Worm (Caenorhabditis elegans) whole organism, L1 larva: ENCODE measurements around the gene T16G12.4.
A peak's percentile ranks its signal among the peaks of the same experiment; 100 is the strongest.

Experiments
- C34B4.2 ChIP-seq: sonication (generic microtip); optimal IDR thresholded peaks from 2 replicates; lab custom pipeline; 2017; ENCODE audit warnings: mild to moderate bottlenecking, missing genetic modification characterization, missing compliant biosample characterization
- F16B12.6 ChIP-seq: fragments of 150-350 bp; optimal IDR thresholded peaks from 2 replicates; lab custom pipeline; 2014; ENCODE audit warnings: missing biosample characterization, missing genetic modification characterization
- Y116A8C.19 ChIP-seq: sonication (generic microtip); optimal IDR thresholded peaks from 2 replicates; lab custom pipeline; 2016; ENCODE audit warnings: missing compliant biosample characterization, missing genetic modification characterization, borderline replicate concordance
- aha-1 ChIP-seq: fragments of 150-350 bp; optimal IDR thresholded peaks from 2 replicates; lab custom pipeline; 2014; ENCODE audit warnings: missing biosample characterization, missing genetic modification characterization
- alr-1 ChIP-seq: fragments of 200-800 bp; sonication (Bioruptor generic); optimal IDR thresholded peaks from 2 replicates; lab custom pipeline; 2018; ENCODE audit warnings: borderline replicate concordance, mild to moderate bottlenecking, missing genetic modification characterization, missing compliant biosample characterization
- ama-1 ChIP-seq: fragments of 150-350 bp; optimal IDR thresholded peaks from 2 replicates; lab custom pipeline; 2014
- ceh-63 ChIP-seq: fragments of 200-800 bp; sonication (Bioruptor generic); optimal IDR thresholded peaks from 2 replicates; lab custom pipeline; 2018; ENCODE audit warnings: mild to moderate bottlenecking, missing genetic modification characterization, missing compliant biosample characterization
- ceh-8 ChIP-seq: fragments of 200-800 bp; sonication (Bioruptor generic); optimal IDR thresholded peaks from 2 replicates; lab custom pipeline; 2018; ENCODE audit warnings: mild to moderate bottlenecking, missing genetic modification characterization, moderate library complexity, missing compliant biosample characterization
- ceh-82 ChIP-seq, 3 experiments: fragments of 150-350 bp in 1 of 3; sonication (generic microtip) in 2 of 3; optimal IDR thresholded peaks; 2 replicates each; lab custom pipeline; 2014 to 2017; ENCODE audit warnings: missing biosample characterization in 3 of 3, missing genetic modification characterization in 3 of 3
- ceh-90 ChIP-seq: sonication (generic microtip); optimal IDR thresholded peaks from 2 replicates; lab custom pipeline; 2016; ENCODE audit warnings: missing genetic modification characterization, missing compliant biosample characterization
- ces-1 ChIP-seq: fragments of 150-350 bp; optimal IDR thresholded peaks from 2 replicates; lab custom pipeline; 2014; ENCODE audit warnings: missing biosample characterization, missing genetic modification reagents, missing genetic modification characterization
- egl-27 ChIP-seq, 2 experiments: fragments of 150-350 bp in 1 of 2; sonication (generic microtip); optimal IDR thresholded peaks; 3 replicates each; lab custom pipeline; 2017 to 2018; ENCODE audit warnings: missing biosample characterization in 2 of 2, missing genetic modification characterization in 2 of 2, missing genetic modification reagents in 2 of 2
- elt-3 ChIP-seq, 6 experiments: fragments of 150-350 bp in 1 of 6; sonication (generic microtip); optimal IDR thresholded peaks; 2 replicates each; lab custom pipeline; 2017 to 2018; ENCODE audit warnings: missing biosample characterization in 6 of 6, missing genetic modification characterization in 6 of 6, inconsistent platforms in 1 of 6
- ets-5 ChIP-seq: fragments of 200-800 bp; sonication (Bioruptor generic); IDR thresholded peaks from 2 replicates; pipeline ENCODE4 v1.3.6; 2022; ENCODE audit warnings: missing genetic modification characterization, missing compliant biosample characterization
- fkh-10 ChIP-seq: sonication (generic microtip); optimal IDR thresholded peaks from 2 replicates; lab custom pipeline; 2017; ENCODE audit warnings: missing biosample characterization, missing genetic modification reagents, missing genetic modification characterization
- fkh-4 ChIP-seq: sonication (generic microtip); optimal IDR thresholded peaks from 2 replicates; lab custom pipeline; 2016; ENCODE audit warnings: missing compliant biosample characterization, missing genetic modification characterization, borderline replicate concordance
- fkh-8 ChIP-seq: sonication (generic microtip); optimal IDR thresholded peaks from 2 replicates; lab custom pipeline; 2016; ENCODE audit warnings: mild to moderate bottlenecking, missing genetic modification characterization, missing compliant biosample characterization
- fos-1 ChIP-seq: fragments of 150-350 bp; optimal IDR thresholded peaks from 2 replicates; lab custom pipeline; 2014; ENCODE audit warnings: missing biosample characterization, missing genetic modification characterization
- grh-1 ChIP-seq: fragments of 200-800 bp; sonication (Bioruptor generic); IDR thresholded peaks from 2 replicates; pipeline ENCODE4 v1.3.6; 2022; ENCODE audit warnings: missing genetic modification reagents, missing genetic modification characterization, missing compliant biosample characterization
- lin-13 ChIP-seq: fragments of 150-350 bp; optimal IDR thresholded peaks from 2 replicates; lab custom pipeline; 2014; ENCODE audit warnings: missing biosample characterization, missing genetic modification reagents, missing genetic modification characterization
- lin-39 ChIP-seq: fragments of 150-350 bp; optimal IDR thresholded peaks from 2 replicates; lab custom pipeline; 2014; ENCODE audit warnings: missing biosample characterization, missing genetic modification reagents, missing genetic modification characterization
- lir-3 ChIP-seq: sonication (generic microtip); optimal IDR thresholded peaks from 2 replicates; lab custom pipeline; 2016; ENCODE audit warnings: mild to moderate bottlenecking, missing genetic modification characterization, moderate library complexity, missing compliant biosample characterization; ENCODE audit not compliant: poor library complexity
- lsy-2 ChIP-seq, 2 experiments: fragments of 150-350 bp; optimal IDR thresholded peaks; 2 replicates each; lab custom pipeline; 2014; ENCODE audit warnings: missing biosample characterization in 2 of 2, missing genetic modification characterization in 2 of 2
- mab-9 ChIP-seq: fragments of 200-800 bp; sonication (Bioruptor generic); IDR thresholded peaks from 2 replicates; pipeline ENCODE4 v1.3.6; 2022; ENCODE audit warnings: missing genetic modification reagents, missing genetic modification characterization, missing compliant biosample characterization
- mef-2 ChIP-seq: fragments of 150-350 bp; optimal IDR thresholded peaks from 2 replicates; lab custom pipeline; 2014; ENCODE audit warnings: missing biosample characterization, missing genetic modification characterization
- nhr-11 ChIP-seq: fragments of 150-350 bp; optimal IDR thresholded peaks from 2 replicates; lab custom pipeline; 2014; ENCODE audit warnings: missing biosample characterization, missing genetic modification characterization
- nhr-12 ChIP-seq: sonication (generic microtip); optimal IDR thresholded peaks from 2 replicates; lab custom pipeline; 2017; ENCODE audit warnings: missing biosample characterization, missing genetic modification characterization
- nhr-47 ChIP-seq: sonication (generic microtip); optimal IDR thresholded peaks from 2 replicates; lab custom pipeline; 2016; ENCODE audit warnings: mild to moderate bottlenecking, missing genetic modification characterization, moderate library complexity, missing compliant biosample characterization
- nhr-71 ChIP-seq: sonication (generic microtip); optimal IDR thresholded peaks from 2 replicates; lab custom pipeline; 2016; ENCODE audit warnings: mild to moderate bottlenecking, missing genetic modification characterization, moderate library complexity, missing compliant biosample characterization
- nhr-85 ChIP-seq: sonication (generic microtip); peaks from one replicate; lab custom pipeline; 2016; ENCODE audit warnings: missing genetic modification characterization, inconsistent platforms, missing compliant biosample characterization
- pag-3 ChIP-seq: sonication (generic microtip); optimal IDR thresholded peaks from 2 replicates; lab custom pipeline; 2017; ENCODE audit warnings: missing genetic modification characterization, mild to moderate bottlenecking, missing compliant biosample characterization, antibody characterized with exemption, borderline replicate concordance; ENCODE audit not compliant: insufficient read depth
- pax-3 ChIP-seq: fragments of 200-800 bp; sonication (Bioruptor generic); optimal IDR thresholded peaks from 2 replicates; lab custom pipeline; 2018; ENCODE audit warnings: mild to moderate bottlenecking, missing genetic modification characterization, moderate library complexity, missing compliant biosample characterization
- snpc-4 ChIP-seq: fragments of 150-350 bp; optimal IDR thresholded peaks from 2 replicates; lab custom pipeline; 2014; ENCODE audit warnings: missing biosample characterization, missing genetic modification characterization
- snu-23 ChIP-seq: sonication (generic microtip); optimal IDR thresholded peaks from 2 replicates; lab custom pipeline; 2016; ENCODE audit warnings: missing genetic modification characterization, missing compliant biosample characterization
- sptf-1 ChIP-seq: fragments of 150-350 bp; optimal IDR thresholded peaks from 2 replicates; lab custom pipeline; 2014; ENCODE audit warnings: missing biosample characterization, missing genetic modification characterization
- unc-30 ChIP-seq: sonication (generic microtip); optimal IDR thresholded peaks from 2 replicates; lab custom pipeline; 2017; ENCODE audit warnings: missing biosample characterization, missing genetic modification characterization
- unc-62 ChIP-seq: fragments of 150-350 bp; optimal IDR thresholded peaks from 2 replicates; lab custom pipeline; 2014; ENCODE audit warnings: missing biosample characterization, missing genetic modification reagents, missing genetic modification characterization
- unc-98 ChIP-seq: fragments of 200-800 bp; sonication (Bioruptor generic); IDR thresholded peaks from 2 replicates; pipeline ENCODE4 v1.3.6; 2022; ENCODE audit warnings: missing genetic modification characterization, missing compliant biosample characterization
- zip-4 ChIP-seq: fragments of 200-800 bp; sonication (Bioruptor generic); optimal IDR thresholded peaks from 2 replicates; lab custom pipeline; 2018; ENCODE audit warnings: mild to moderate bottlenecking, missing genetic modification characterization, moderate library complexity, missing compliant biosample characterization
- ztf-11 ChIP-seq, 2 experiments: sonication (generic microtip); optimal IDR thresholded peaks; 2 replicates each; lab custom pipeline; 2016 to 2017; ENCODE audit warnings: missing genetic modification characterization in 2 of 2, missing biosample characterization in 1 of 2, missing compliant biosample characterization in 1 of 2
- ztf-4 ChIP-seq: fragments of 150-350 bp; optimal IDR thresholded peaks from 2 replicates; lab custom pipeline; 2014; ENCODE audit warnings: missing biosample characterization, missing genetic modification characterization

The T16G12.4 gene

DNA sequence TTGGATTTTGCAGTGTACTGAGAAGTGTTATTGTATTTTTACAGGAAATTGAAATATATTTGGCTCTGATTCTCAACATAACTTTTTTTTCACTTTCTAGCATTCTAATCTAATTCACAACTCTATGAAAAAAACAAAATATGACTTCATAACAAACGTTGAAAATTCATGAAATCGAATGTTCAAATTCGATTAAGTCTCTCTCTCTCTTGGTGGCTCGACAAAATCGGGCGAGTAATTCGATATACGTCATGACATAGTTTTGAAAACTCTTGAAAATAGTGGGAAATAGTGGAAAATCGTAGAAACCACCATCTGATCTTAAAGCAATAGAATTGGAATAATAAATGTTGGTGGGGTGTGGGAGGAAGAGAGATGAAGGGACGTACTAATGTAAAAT is 39.6 kb upstream of the T16G12.4 start:
- TF ChIP-seq fkh-10 (GFP tag; lab: Kevin White, UChicago) (no peak), ceh-8 (GFP tag; lab: Kevin White, UChicago) (peak; percentile 43), snpc-4 (peak; percentile 25), mef-2 (no peak), nhr-47 (tag; lab: Kevin White, UChicago) (no peak), ceh-90 (tag; lab: Kevin White, UChicago) (no peak), fkh-8 (tag; lab: Kevin White, UChicago) (peak; percentile 6), elt-3 (tag; optimal IDR thresholded peaks at IDR 0.05; lab: Kevin White, UChicago) (no peak), sptf-1 (tag; lab: Kevin White, UChicago) (no peak), C34B4.2 (no peak)

DNA sequence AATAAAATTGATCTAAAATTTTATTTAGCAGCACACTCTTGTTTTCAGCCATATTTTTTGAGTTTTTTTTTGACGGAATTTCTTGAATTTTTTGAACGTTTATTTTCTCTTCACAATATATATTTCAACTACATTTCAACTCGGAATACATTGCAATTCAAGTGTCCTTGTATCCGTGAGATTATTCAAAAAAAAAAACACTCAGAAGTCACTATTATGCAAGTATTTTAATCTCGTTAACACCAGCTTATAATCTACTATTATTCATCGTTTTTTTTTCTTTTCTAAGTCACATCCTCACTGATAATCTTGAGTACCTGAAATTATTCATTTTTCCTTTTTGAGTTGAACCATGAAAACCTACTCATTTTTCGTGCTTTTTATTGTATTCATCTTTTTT is 34.2 kb upstream of the T16G12.4 start, which contains the start of gene ins-21:
Gene ins-21, plus strand, starts transcription at position 301 of the 400 bp plus-strand sequence.
- TF ChIP-seq ztf-4 (no peak), ets-5 (GFP tag; lab: Robert Waterston, UW) (no peak), snu-23 (GFP tag; lab: Kevin White, UChicago) (no peak), zip-4 (GFP tag; lab: Kevin White, UChicago) (no peak), ztf-11 (tag; optimal IDR thresholded peaks at IDR 0.05; lab: Kevin White, UChicago) (no peak), ceh-63 (GFP tag; lab: Kevin White, UChicago) (no peak), fkh-8 (tag; lab: Kevin White, UChicago) (no peak)

DNA sequence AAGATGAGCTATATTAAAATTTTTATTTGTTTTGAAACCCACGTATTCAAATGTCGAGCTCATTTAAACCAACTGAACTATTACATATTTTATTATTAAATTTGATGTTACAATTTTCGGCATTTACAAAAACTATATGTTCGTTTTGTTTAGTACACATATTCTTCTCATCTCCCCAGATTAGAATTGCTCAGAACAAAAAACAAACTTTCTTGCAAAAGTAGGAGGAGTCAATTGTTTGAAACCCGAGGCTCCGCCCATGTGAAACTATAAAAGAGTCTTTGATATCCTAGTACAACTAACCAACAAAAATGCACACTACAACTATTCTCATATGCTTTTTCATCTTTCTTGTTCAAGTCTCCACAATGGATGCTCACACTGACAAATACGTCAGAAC is 31.6 kb upstream of the T16G12.4 start, which contains the start of gene ins-22:
Gene ins-22, plus strand, starts transcription at position 301 of the 400 bp plus-strand sequence.
- TF ChIP-seq ztf-4: no peak
- TF ChIP-seq ets-5 (GFP tag; lab: Robert Waterston, UW): no peak
- no peak for TF ChIP-seq fkh-4 (tag; lab: Kevin White, UChicago)
- no peak for TF ChIP-seq lin-39 (tag; lab: Kevin White, UChicago)
- TF ChIP-seq ceh-82 (tag; optimal IDR thresholded peaks at IDR 0.05; lab: Kevin White, UChicago): no peak
- TF ChIP-seq elt-3 (tag; optimal IDR thresholded peaks at IDR 0.05; lab: Kevin White, UChicago): no peak
- no peak for TF ChIP-seq aha-1 (tag; lab: Kevin White, UChicago)
- TF ChIP-seq fos-1: no peak
- TF ChIP-seq lin-13 (GFP tag; lab: Kevin White, UChicago): no peak
- TF ChIP-seq F16B12.6 (tag; lab: Kevin White, UChicago): no peak
- TF ChIP-seq grh-1 (GFP tag; lab: Robert Waterston, UW): no peak
- no peak for TF ChIP-seq Y116A8C.19 (tag; lab: Kevin White, UChicago)
- TF ChIP-seq nhr-71 (tag; lab: Kevin White, UChicago): no peak

DNA sequence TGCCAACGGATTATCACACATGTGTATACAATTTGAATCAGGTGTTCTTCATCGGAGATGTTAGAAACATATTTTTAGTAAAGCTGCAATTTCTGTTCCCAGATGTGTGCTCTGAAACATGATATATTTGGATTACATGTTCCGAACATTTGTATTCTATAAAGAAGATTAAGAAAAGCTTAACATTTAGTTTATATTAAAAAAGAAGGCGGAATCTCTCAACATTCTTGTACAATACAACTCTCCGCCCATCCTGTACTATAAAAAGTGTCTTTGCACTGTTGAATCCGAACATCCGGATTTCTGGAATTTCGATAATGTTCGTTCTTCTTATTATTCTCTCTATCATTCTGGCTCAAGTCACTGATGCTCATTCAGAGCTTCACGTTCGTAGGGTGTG is 29.7 kb upstream of the T16G12.4 start, which contains the start of gene ins-23:
Gene ins-23, plus strand, starts transcription at position 301 of the 400 bp plus-strand sequence.
- TF ChIP-seq nhr-85 (tag; lab: Kevin White, UChicago) (no peak), nhr-11 (tag; lab: Kevin White, UChicago) (no peak)

DNA sequence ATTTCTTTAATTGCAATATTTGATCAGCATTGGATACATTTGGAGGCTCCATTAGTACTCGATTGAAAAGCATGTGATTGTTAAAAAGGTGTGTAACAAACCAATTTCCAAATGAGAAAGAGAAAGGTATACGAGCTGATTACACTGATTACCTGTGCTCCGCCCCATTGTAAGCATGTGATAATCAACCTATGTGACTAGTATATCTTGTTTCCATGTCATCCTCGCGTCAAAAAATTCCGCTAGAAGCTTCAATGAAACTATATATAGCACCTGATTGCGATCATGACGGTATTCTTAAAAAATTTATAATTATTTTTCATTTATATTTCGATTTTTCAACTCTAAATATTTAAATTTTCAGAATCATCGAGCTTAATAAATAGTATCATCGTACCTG is 27.1 kb upstream of the T16G12.4 start, which contains the start of gene M04D8.4:
Gene M04D8.4, minus strand, starts transcription at position 101 of the 400 bp plus-strand sequence.
- TF ChIP-seq ceh-8 (GFP tag; lab: Kevin White, UChicago) (peak; percentile 60), pag-3 (no peak)

DNA sequence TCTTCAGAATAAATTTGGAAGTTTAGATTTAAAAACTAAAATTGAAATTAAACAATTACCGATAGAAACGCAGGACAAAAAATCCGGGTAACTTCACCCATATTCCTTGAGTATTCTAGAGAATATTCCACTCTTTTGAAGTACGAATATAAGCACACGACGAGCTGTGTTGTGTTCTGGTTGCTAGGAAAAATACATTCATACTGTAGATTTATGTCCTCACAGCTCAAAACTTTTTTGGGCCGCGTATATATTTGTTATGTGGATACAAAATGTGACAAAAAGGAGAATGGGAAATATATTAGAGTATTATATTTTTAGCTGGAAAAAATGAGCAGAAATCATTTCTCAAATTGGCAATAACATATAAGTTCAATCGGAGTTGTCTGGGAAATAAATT is 24.4 kb upstream of the T16G12.4 start, which contains the start of gene M04D8.5:
Gene M04D8.5, minus strand, starts transcription at position 101 of the 400 bp plus-strand sequence.
- TF ChIP-seq lsy-2 (tag; optimal IDR thresholded peaks at IDR 0.05; lab: Kevin White, UChicago): no peak
- TF ChIP-seq unc-62: no peak
- no peak for TF ChIP-seq mab-9 (GFP tag; lab: Robert Waterston, UW)
- no peak for TF ChIP-seq nhr-12
- no peak for TF ChIP-seq alr-1 (tag; lab: Kevin White, UChicago)
- no peak for TF ChIP-seq egl-27 (tag; optimal IDR thresholded peaks at IDR 0.05; lab: Kevin White, UChicago)
- no peak for TF ChIP-seq unc-98 (GFP tag; lab: Robert Waterston, UW)
- TF ChIP-seq pax-3: no peak
- TF ChIP-seq ama-1 (lab: Kevin White, UChicago): no peak
- TF ChIP-seq unc-30: no peak
- no peak for TF ChIP-seq grh-1 (GFP tag; lab: Robert Waterston, UW)
- no peak for TF ChIP-seq ces-1 (GFP tag; lab: Kevin White, UChicago)
- TF ChIP-seq Y116A8C.19 (tag; lab: Kevin White, UChicago): no peak
- TF ChIP-seq ceh-90 (tag; lab: Kevin White, UChicago): no peak
- no peak for TF ChIP-seq F16B12.6 (tag; lab: Kevin White, UChicago)
- TF ChIP-seq lir-3: no peak
